In genomic region chrX:1051251-1051629, dm6 we compare ENCODE assay signal across 2 fruit fly cellular contexts.
TF ChIP-seq lines count a peak whose summit lies in the region.

Gene CG14629 (plus strand): TSS chrX:1051525.

TF ChIP-seq in whole organism, embryonic, 481 proteins besides CTCF, POLR2A, EP300 and RAD21 (continued from another document and continues in another):
- TF ChIP-seq CG12391 (tag; optimal IDR thresholded peaks at IDR 0.05; lab: Kevin White, UChicago), result no peak
- TF ChIP-seq wor (GFP tag; IDR thresholded peaks at IDR 0.05; lab: Robert Waterston, UW), result no peak
- no peak for TF ChIP-seq en (GFP tag; optimal IDR thresholded peaks at IDR 0.05; lab: Kevin White, UChicago)
- no peak for TF ChIP-seq CG4617 (GFP tag; optimal IDR thresholded peaks at IDR 0.05; lab: Kevin White, UChicago; ENCODE audit: borderline replicate concordance)
- TF ChIP-seq CG42726 (GFP tag; IDR thresholded peaks at IDR 0.05; lab: Robert Waterston, UW; ENCODE audit: partially characterized antibody), result no peak
- no peak for TF ChIP-seq gsb (GFP tag; IDR thresholded peaks at IDR 0.05; lab: Robert Waterston, UW)
- no peak for TF ChIP-seq CG12769 (tag; optimal IDR thresholded peaks at IDR 0.05; lab: Kevin White, UChicago)
- no peak for TF ChIP-seq bab2 (GFP tag; optimal IDR thresholded peaks at IDR 0.05; lab: Kevin White, UChicago)
- TF ChIP-seq Neu2 (GFP tag; optimal IDR thresholded peaks at IDR 0.05; lab: Kevin White, UChicago; ENCODE audit: borderline replicate concordance), result no peak
- TF ChIP-seq lbe (GFP tag; optimal IDR thresholded peaks at IDR 0.05; lab: Kevin White, UChicago), result no peak
- TF ChIP-seq CG2678 (tag; optimal IDR thresholded peaks at IDR 0.05; lab: Kevin White, UChicago), result no peak
- no peak for TF ChIP-seq chif (GFP tag; optimal IDR thresholded peaks at IDR 0.05; lab: Kevin White, UChicago)
- no peak for TF ChIP-seq CG7556 (GFP tag; optimal IDR thresholded peaks at IDR 0.05; lab: Kevin White, UChicago)
- no peak for TF ChIP-seq tgo (GFP tag; IDR thresholded peaks at IDR 0.05; lab: Robert Waterston, UW)
- TF ChIP-seq klu (GFP tag; IDR thresholded peaks at IDR 0.05; lab: Robert Waterston, UW), result no peak
- peak; percentile 53 for TF ChIP-seq mirr (GFP tag; optimal IDR thresholded peaks at IDR 0.05; lab: Kevin White, UChicago)
- peak; percentile 7 for TF ChIP-seq ATbp (GFP tag; optimal IDR thresholded peaks at IDR 0.05; lab: Kevin White, UChicago)
- TF ChIP-seq CG9437 (GFP tag; optimal IDR thresholded peaks at IDR 0.05; lab: Kevin White, UChicago), result no peak
- TF ChIP-seq Ets97D (GFP tag; optimal IDR thresholded peaks at IDR 0.05; lab: Kevin White, UChicago), result no peak
- TF ChIP-seq salm (tag; optimal IDR thresholded peaks at IDR 0.05; lab: Kevin White, UChicago), result no peak
- peak; percentile 71 for TF ChIP-seq crol (GFP tag; IDR thresholded peaks at IDR 0.05; lab: Robert Waterston, UW)
- no peak for TF ChIP-seq CG31441 (GFP tag; IDR thresholded peaks at IDR 0.05; lab: Robert Waterston, UW)
- TF ChIP-seq Elba2 (GFP tag; optimal IDR thresholded peaks at IDR 0.05; lab: Kevin White, UChicago), result no peak
- TF ChIP-seq sug (tag; optimal IDR thresholded peaks at IDR 0.05; lab: Kevin White, UChicago), result peak; percentile 94
- no peak for TF ChIP-seq CG12104 (GFP tag; optimal IDR thresholded peaks at IDR 0.05; lab: Kevin White, UChicago)
- peak; percentile 60 for TF ChIP-seq CG34376 (GFP tag; optimal IDR thresholded peaks at IDR 0.05; lab: Kevin White, UChicago)
- TF ChIP-seq gro (GFP tag; optimal IDR thresholded peaks at IDR 0.05; lab: Kevin White, UChicago), result no peak
- TF ChIP-seq MTF-1 (GFP tag; optimal IDR thresholded peaks at IDR 0.05; lab: Kevin White, UChicago; ENCODE audit: borderline replicate concordance), result no peak
- no peak for TF ChIP-seq CG16779 (GFP tag; IDR thresholded peaks at IDR 0.05; lab: Robert Waterston, UW)
- TF ChIP-seq CG7987 (GFP tag; optimal IDR thresholded peaks at IDR 0.05; lab: Kevin White, UChicago), result peak; percentile 38
- TF ChIP-seq lab (GFP tag; optimal IDR thresholded peaks at IDR 0.05; lab: Kevin White, UChicago), result peak; percentile 36
- TF ChIP-seq B-H2 (GFP tag; optimal IDR thresholded peaks at IDR 0.05; lab: Kevin White, UChicago), result no peak
- no peak for TF ChIP-seq CG10462 (GFP tag; optimal IDR thresholded peaks at IDR 0.05; lab: Kevin White, UChicago)
- no peak for TF ChIP-seq Fer2 (tag; optimal IDR thresholded peaks at IDR 0.05; lab: Kevin White, UChicago)
- TF ChIP-seq CG1529 (GFP tag; optimal IDR thresholded peaks at IDR 0.05; lab: Kevin White, UChicago), result no peak
- no peak for TF ChIP-seq CG4404 (GFP tag; IDR thresholded peaks at IDR 0.05; lab: Robert Waterston, UW)
- no peak for TF ChIP-seq hb (GFP tag; IDR thresholded peaks at IDR 0.05; lab: Robert Waterston, UW; ENCODE audit: partially characterized antibody)
- no peak for TF ChIP-seq Dad (GFP tag; optimal IDR thresholded peaks at IDR 0.05; lab: Kevin White, UChicago)
- TF ChIP-seq inv (GFP tag; IDR thresholded peaks at IDR 0.05; lab: Robert Waterston, UW; ENCODE audit: partially characterized antibody), result no peak
- TF ChIP-seq trh (GFP tag; optimal IDR thresholded peaks at IDR 0.05; lab: Kevin White, UChicago), result no peak
- TF ChIP-seq Pdp1 (GFP tag; optimal IDR thresholded peaks at IDR 0.05; lab: Kevin White, UChicago), result peak in 1 of 2 experiments; percentile 46
- TF ChIP-seq Med (GFP tag; lab: Kevin White, UChicago), result peak; percentile 66
- TF ChIP-seq tup (GFP tag; optimal IDR thresholded peaks at IDR 0.05; lab: Kevin White, UChicago), result no peak
- TF ChIP-seq CG3281 (GFP tag; optimal IDR thresholded peaks at IDR 0.05; lab: Kevin White, UChicago), result no peak
- TF ChIP-seq abd-A (tag; optimal IDR thresholded peaks at IDR 0.05; lab: Kevin White, UChicago), result no peak
- no peak for TF ChIP-seq sob (GFP tag; IDR thresholded peaks at IDR 0.05; lab: Robert Waterston, UW)
- no peak for TF ChIP-seq CG12744 (GFP tag; optimal IDR thresholded peaks at IDR 0.05; lab: Kevin White, UChicago)
- TF ChIP-seq dan (GFP tag; IDR thresholded peaks at IDR 0.05; lab: Robert Waterston, UW), result no peak
- TF ChIP-seq CG8478 (optimal IDR thresholded peaks at IDR 0.05; lab: Kevin White, UChicago), result no peak
- no peak for TF ChIP-seq CG1647 (GFP tag; optimal IDR thresholded peaks at IDR 0.05; lab: Kevin White, UChicago)
- no peak for TF ChIP-seq CG6272 (GFP tag; IDR thresholded peaks at IDR 0.05; lab: Robert Waterston, UW)
- TF ChIP-seq CG3407 (GFP tag; optimal IDR thresholded peaks at IDR 0.05; lab: Kevin White, UChicago), result no peak
- TF ChIP-seq CG2202 (tag; optimal IDR thresholded peaks at IDR 0.05; lab: Kevin White, UChicago), result no peak
- TF ChIP-seq CG9876 (GFP tag; optimal IDR thresholded peaks at IDR 0.05; lab: Kevin White, UChicago), result no peak
- peak; percentile 62 for TF ChIP-seq Jarid2 (GFP tag; optimal IDR thresholded peaks at IDR 0.05; lab: Kevin White, UChicago)
- no peak for TF ChIP-seq CG11560 (tag; IDR thresholded peaks at IDR 0.05; lab: Robert Waterston, UW)
- TF ChIP-seq az2 (GFP tag; optimal IDR thresholded peaks at IDR 0.05; lab: Kevin White, UChicago), result no peak
- TF ChIP-seq CG13287 (GFP tag; IDR thresholded peaks at IDR 0.05; lab: Robert Waterston, UW; ENCODE audit: partially characterized antibody), result no peak
- TF ChIP-seq onecut (GFP tag; IDR thresholded peaks at IDR 0.05; lab: Robert Waterston, UW), result no peak
- TF ChIP-seq Sox102F (GFP tag; optimal IDR thresholded peaks at IDR 0.05; lab: Kevin White, UChicago), result no peak
- TF ChIP-seq CG18011 (GFP tag; optimal IDR thresholded peaks at IDR 0.05; lab: Kevin White, UChicago), result no peak
- no peak for TF ChIP-seq Nf-YB (GFP tag; optimal IDR thresholded peaks at IDR 0.05; lab: Kevin White, UChicago)
- no peak for TF ChIP-seq Sry-δ (GFP tag; optimal IDR thresholded peaks at IDR 0.05; lab: Kevin White, UChicago)
- no peak for TF ChIP-seq CG2712 (tag; optimal IDR thresholded peaks at IDR 0.05; lab: Kevin White, UChicago)
- TF ChIP-seq CG5180 (GFP tag; optimal IDR thresholded peaks at IDR 0.05; lab: Kevin White, UChicago), result peak; percentile 1
- TF ChIP-seq br (optimal IDR thresholded peaks at IDR 0.05; lab: Kevin White, UChicago), result no peak
- TF ChIP-seq gcm (GFP tag; optimal IDR thresholded peaks at IDR 0.05; lab: Kevin White, UChicago), result no peak
- TF ChIP-seq CG7839 (tag; optimal IDR thresholded peaks at IDR 0.05; lab: Kevin White, UChicago), result no peak
- TF ChIP-seq ftz-f1 (GFP tag; optimal IDR thresholded peaks at IDR 0.05; lab: Kevin White, UChicago), result peak; percentile 42

TF ChIP-seq in whole organism, prepupa, 60 proteins besides CTCF, POLR2A, EP300 and RAD21 (continued from another document):
- TF ChIP-seq Sox102F (GFP tag; optimal IDR thresholded peaks at IDR 0.05; lab: Kevin White, UChicago), result no peak
- TF ChIP-seq Blimp-1 (GFP tag; optimal IDR thresholded peaks at IDR 0.05; lab: Kevin White, UChicago), result no peak
TF ChIP-seq in whole organism, prepupa: peak in this region for 8.
